Fruit fly (Drosophila melanogaster): ENCODE results near the gene CG34298.

The CG34298 gene

dm6 chr3R:30005332-30005979 lies 5.9 kb downstream of the CG34298 start:
- no peak for TF ChIP-seq CG17801 (GFP tag; optimal IDR thresholded peaks at IDR 0.05; ENCODE audit: partially characterized antibody)

- no peak for TF ChIP-seq CG17801 (GFP tag; optimal IDR thresholded peaks at IDR 0.05; ENCODE audit: partially characterized antibody)
Measured at dm6 chr3R:30009173-30009572, 9.6 kb downstream of the CG34298 start, which contains the start of gene CG7912. Gene CG7912 (minus strand): TSS chr3R:30009189.

dm6 chr3R:30012602-30013489 lies 13.3 kb downstream of the CG34298 start:
- TF ChIP-seq CG17801 (GFP tag; optimal IDR thresholded peaks at IDR 0.05; ENCODE audit: partially characterized antibody), result no peak

- no peak for TF ChIP-seq CG17801 (GFP tag; optimal IDR thresholded peaks at IDR 0.05; ENCODE audit: partially characterized antibody)
Measured at dm6 chr3R:30013909-30014308, 14.3 kb downstream of the CG34298 start.

dm6 chr3R:30014480-30014879 lies 14.9 kb downstream of the CG34298 start:
- no peak for TF ChIP-seq CG17801 (GFP tag; optimal IDR thresholded peaks at IDR 0.05; ENCODE audit: partially characterized antibody)

dm6 chr3R:30014977-30015514 lies 15.5 kb downstream of the CG34298 start, which contains the start of gene CG7920:
Gene CG7920 (minus strand): TSS chr3R:30015284.
- peak; percentile 60 for TF ChIP-seq CG17801 (GFP tag; optimal IDR thresholded peaks at IDR 0.05; ENCODE audit: partially characterized antibody)

dm6 chr3R:30021009-30021408 lies 21.4 kb downstream of the CG34298 start:
- TF ChIP-seq CG17801 (GFP tag; optimal IDR thresholded peaks at IDR 0.05; ENCODE audit: partially characterized antibody), result no peak

dm6 chr3R:30021559-30022451 lies 22.2 kb downstream of the CG34298 start, which contains the start of gene Mgat2:
Gene Mgat2 (minus strand): TSS chr3R:30022221.
- peak; percentile 36 for TF ChIP-seq CG17801 (GFP tag; optimal IDR thresholded peaks at IDR 0.05; ENCODE audit: partially characterized antibody)

- no peak for TF ChIP-seq CG17801 (GFP tag; optimal IDR thresholded peaks at IDR 0.05; ENCODE audit: partially characterized antibody)
Measured at dm6 chr3R:30022452-30023028, 22.9 kb downstream of the CG34298 start, which contains the start of the genes RpS28a and Axn. Gene RpS28a (minus strand): TSS chr3R:30022648. Gene Axn (plus strand): TSS chr3R:30022842.

- no peak for TF ChIP-seq CG17801 (GFP tag; optimal IDR thresholded peaks at IDR 0.05; ENCODE audit: partially characterized antibody)
Measured at dm6 chr3R:30023445-30023844, 23.9 kb downstream of the CG34298 start.

dm6 chr3R:30030061-30030460 lies 30.5 kb downstream of the CG34298 start:
- TF ChIP-seq CG17801 (GFP tag; optimal IDR thresholded peaks at IDR 0.05; ENCODE audit: partially characterized antibody), result no peak

- no peak for TF ChIP-seq CG17801 (GFP tag; optimal IDR thresholded peaks at IDR 0.05; ENCODE audit: partially characterized antibody)
Measured at dm6 chr3R:30032281-30032680, 32.7 kb downstream of the CG34298 start.

dm6 chr3R:30036609-30037008 lies 37.0 kb downstream of the CG34298 start, which contains the start of gene ZIPIC:
Gene ZIPIC (minus strand): TSS chr3R:30036870.
- no peak for TF ChIP-seq CG17801 (GFP tag; optimal IDR thresholded peaks at IDR 0.05; ENCODE audit: partially characterized antibody)

dm6 chr3R:30037630-30038029 lies 38.0 kb downstream of the CG34298 start, which contains the start of gene ocn:
Gene ocn (minus strand): TSS chr3R:30037730.
- no peak for TF ChIP-seq CG17801 (GFP tag; optimal IDR thresholded peaks at IDR 0.05; ENCODE audit: partially characterized antibody)
